Fruit fly (Drosophila melanogaster) whole organism, pupa: ENCODE measurements around the gene Mondo.

Experiments used
- CG15710 ChIP-seq: fragments of 200-800 bp; sonication (Bioruptor generic); optimal IDR thresholded peaks from 2 replicates; lab custom pipeline; 2018; ENCODE audit warnings: missing biosample characterization, mild to moderate bottlenecking, missing genetic modification characterization, moderate library complexity
- D1 ChIP-seq: fragments of 200-800 bp; sonication (Bioruptor generic); optimal IDR thresholded peaks from 2 replicates; lab custom pipeline; 2018; ENCODE audit warnings: missing biosample characterization, mild to moderate bottlenecking, missing genetic modification characterization, moderate library complexity
- EcR ChIP-seq: fragments of 200-800 bp; sonication (Bioruptor generic); optimal IDR thresholded peaks from 3 replicates; lab custom pipeline; 2019; ENCODE audit warnings: missing biosample characterization, missing genetic modification characterization, mild to moderate bottlenecking, moderate library complexity, missing genetic modification reagents
- Ets98B ChIP-seq: fragments of 200-800 bp; sonication (Bioruptor generic); IDR thresholded peaks from 2 replicates; pipeline ENCODE4 v1.3.6; 2022; ENCODE audit warnings: missing biosample characterization, missing genetic modification characterization
- Pif1B ChIP-seq: fragments of 200-800 bp; sonication (Bioruptor generic); optimal IDR thresholded peaks from 3 replicates; lab custom pipeline; 2016; ENCODE audit warnings: missing biosample characterization, missing genetic modification characterization
- rn ChIP-seq: fragments of 200-800 bp; sonication (Bioruptor generic); IDR thresholded peaks from 2 replicates; pipeline ENCODE4 v1.3.6; 2022; ENCODE audit warnings: missing biosample characterization, missing genetic modification characterization

- no peak for TF ChIP-seq CG15710 (tag; lab: Kevin White, UChicago)
- no peak for TF ChIP-seq Ets98B (GFP tag; lab: Robert Waterston, UW)
- TF ChIP-seq D1: no peak
- no peak for TF ChIP-seq Pif1B (GFP tag; lab: Kevin White, UChicago)
- TF ChIP-seq rn (GFP tag; lab: Robert Waterston, UW): no peak
- no peak for TF ChIP-seq EcR
Measured at dm6 chr2L:21259008-21259407, 50.8 kb downstream of the Mondo start.
